Worm (Caenorhabditis elegans) whole organism, mixed stage, embryonic: ENCODE data around the gene daf-9.

Experiments
- M03D4.4 ChIP-seq: sonication (generic microtip); optimal IDR thresholded peaks from 2 replicates; lab custom pipeline; 2017; ENCODE audit warnings: mild to moderate bottlenecking, missing genetic modification characterization, missing compliant biosample characterization
- bed-3 ChIP-seq: fragments of 200-800 bp; sonication (Bioruptor generic); optimal IDR thresholded peaks from 3 replicates; lab custom pipeline; 2018; ENCODE audit warnings: mild to moderate bottlenecking, missing genetic modification characterization, moderate library complexity, missing compliant biosample characterization
- blmp-1 ChIP-seq: fragments of 150-350 bp; optimal IDR thresholded peaks from 2 replicates; lab custom pipeline; 2014; ENCODE audit warnings: missing biosample characterization, missing genetic modification characterization
- ceh-39 ChIP-seq: fragments of 150-350 bp; optimal IDR thresholded peaks from 2 replicates; lab custom pipeline; 2014; ENCODE audit warnings: missing biosample characterization, missing genetic modification characterization
- ceh-43 ChIP-seq: fragments of 200-800 bp; sonication (Bioruptor generic); optimal IDR thresholded peaks from 2 replicates; lab custom pipeline; 2018; ENCODE audit warnings: mild to moderate bottlenecking, missing genetic modification characterization, moderate library complexity, missing compliant biosample characterization
- ceh-83 ChIP-seq: fragments of 200-800 bp; sonication (Bioruptor generic); optimal IDR thresholded peaks from 2 replicates; lab custom pipeline; 2018; ENCODE audit warnings: mild to moderate bottlenecking, missing genetic modification characterization, missing compliant biosample characterization
- ces-1 ChIP-seq: fragments of 150-350 bp; optimal IDR thresholded peaks from 2 replicates; lab custom pipeline; 2014; ENCODE audit warnings: missing biosample characterization, missing genetic modification reagents, missing genetic modification characterization
- cnd-1 ChIP-seq: fragments of 200-800 bp; sonication (Bioruptor generic); optimal IDR thresholded peaks from 2 replicates; lab custom pipeline; 2018; ENCODE audit warnings: mild to moderate bottlenecking, missing genetic modification characterization, missing compliant biosample characterization
- drap-1 ChIP-seq: fragments of 200-800 bp; sonication (Bioruptor generic); optimal IDR thresholded peaks from 3 replicates; lab custom pipeline; 2018; ENCODE audit warnings: mild to moderate bottlenecking, missing genetic modification characterization, missing compliant biosample characterization
- elt-1 ChIP-seq: sonication (generic microtip); optimal IDR thresholded peaks from 2 replicates; lab custom pipeline; 2017; ENCODE audit warnings: missing genetic modification characterization, mild to moderate bottlenecking, missing compliant biosample characterization, antibody characterized with exemption, moderate library complexity, borderline replicate concordance; ENCODE audit not compliant: insufficient read depth
- elt-3 ChIP-seq: fragments of 150-350 bp; optimal IDR thresholded peaks from 2 replicates; lab custom pipeline; 2014; ENCODE audit warnings: missing biosample characterization, missing genetic modification characterization
- flh-1 ChIP-seq: fragments of 200-800 bp; sonication (Bioruptor generic); optimal IDR thresholded peaks from 2 replicates; lab custom pipeline; 2018; ENCODE audit warnings: mild to moderate bottlenecking, missing genetic modification characterization, moderate library complexity, missing compliant biosample characterization
- ham-2 ChIP-seq: fragments of 200-800 bp; sonication (Bioruptor generic); optimal IDR thresholded peaks from 2 replicates; lab custom pipeline; 2018; ENCODE audit warnings: mild to moderate bottlenecking, missing genetic modification characterization, missing compliant biosample characterization
- hlh-1 ChIP-seq: fragments of 150-350 bp; optimal IDR thresholded peaks from 2 replicates; lab custom pipeline; 2014; ENCODE audit warnings: missing biosample characterization, missing genetic modification reagents, missing genetic modification characterization
- lin-13 ChIP-seq: fragments of 150-350 bp; optimal IDR thresholded peaks from 2 replicates; lab custom pipeline; 2014; ENCODE audit warnings: missing biosample characterization, missing genetic modification characterization
- lin-32 ChIP-seq: fragments of 200-800 bp; sonication (Bioruptor generic); optimal IDR thresholded peaks from 2 replicates; lab custom pipeline; 2018; ENCODE audit warnings: mild to moderate bottlenecking, missing genetic modification characterization, missing compliant biosample characterization
- lsy-2 ChIP-seq: fragments of 150-350 bp; optimal IDR thresholded peaks from 2 replicates; lab custom pipeline; 2014; ENCODE audit warnings: missing biosample characterization, missing genetic modification characterization
- mab-5 ChIP-seq: fragments of 150-350 bp; optimal IDR thresholded peaks from 2 replicates; lab custom pipeline; 2014; ENCODE audit warnings: missing biosample characterization, missing genetic modification characterization
- mep-1 ChIP-seq: fragments of 150-350 bp; optimal IDR thresholded peaks from 2 replicates; lab custom pipeline; 2017; ENCODE audit warnings: missing biosample characterization, missing genetic modification reagents, missing genetic modification characterization, inconsistent platforms
- mls-2 ChIP-seq: sonication (generic microtip); optimal IDR thresholded peaks from 2 replicates; lab custom pipeline; 2016; ENCODE audit warnings: mild to moderate bottlenecking, missing genetic modification characterization, moderate library complexity, missing compliant biosample characterization
- nhr-12 ChIP-seq: fragments of 150-350 bp; optimal IDR thresholded peaks from 2 replicates; lab custom pipeline; 2014; ENCODE audit warnings: missing biosample characterization, missing genetic modification characterization
- nhr-2 ChIP-seq: fragments of 150-350 bp; optimal IDR thresholded peaks from 2 replicates; lab custom pipeline; 2014; ENCODE audit warnings: missing biosample characterization, missing genetic modification characterization
- nhr-237 ChIP-seq: fragments of 150-350 bp; optimal IDR thresholded peaks from 2 replicates; lab custom pipeline; 2014; ENCODE audit warnings: missing biosample characterization, missing genetic modification characterization
- nhr-28 ChIP-seq: fragments of 150-350 bp; optimal IDR thresholded peaks from 2 replicates; lab custom pipeline; 2014; ENCODE audit warnings: missing biosample characterization, missing genetic modification characterization
- nhr-76 ChIP-seq: sonication (generic microtip); optimal IDR thresholded peaks from 2 replicates; lab custom pipeline; 2017; ENCODE audit warnings: missing biosample characterization, missing genetic modification characterization
- pha-4 ChIP-seq: fragments of 150-350 bp; optimal IDR thresholded peaks from 2 replicates; lab custom pipeline; 2018; ENCODE audit warnings: missing biosample characterization, missing genetic modification reagents, missing genetic modification characterization
- sem-2 ChIP-seq: fragments of 200-800 bp; sonication (Bioruptor generic); optimal IDR thresholded peaks from 2 replicates; lab custom pipeline; 2018; ENCODE audit warnings: mild to moderate bottlenecking, missing genetic modification characterization, missing compliant biosample characterization
- snpc-4 ChIP-seq: fragments of 150-350 bp; optimal IDR thresholded peaks from 2 replicates; lab custom pipeline; 2014; ENCODE audit warnings: missing biosample characterization, missing genetic modification characterization
- sptf-1 ChIP-seq: sonication (generic microtip); optimal IDR thresholded peaks from 2 replicates; lab custom pipeline; 2017; ENCODE audit warnings: mild to moderate bottlenecking, missing genetic modification characterization, moderate library complexity, missing compliant biosample characterization
- tbx-8 ChIP-seq: fragments of 200-800 bp; sonication (Bioruptor generic); optimal IDR thresholded peaks from 2 replicates; lab custom pipeline; 2018; ENCODE audit warnings: mild to moderate bottlenecking, missing genetic modification characterization, moderate library complexity, missing compliant biosample characterization
- unc-120 ChIP-seq: sonication (generic microtip); optimal IDR thresholded peaks from 2 replicates; lab custom pipeline; 2017; ENCODE audit warnings: missing genetic modification characterization, missing compliant biosample characterization; ENCODE audit not compliant: poor library complexity, severe bottlenecking
- unc-39 ChIP-seq: fragments of 150-350 bp; optimal IDR thresholded peaks from 2 replicates; lab custom pipeline; 2014; ENCODE audit warnings: missing biosample characterization, missing genetic modification characterization
- unc-62 ChIP-seq: fragments of 150-350 bp; optimal IDR thresholded peaks from 2 replicates; lab custom pipeline; 2014; ENCODE audit warnings: missing biosample characterization, missing genetic modification reagents, missing genetic modification characterization
- zip-8 ChIP-seq: fragments of 150-350 bp; optimal IDR thresholded peaks from 2 replicates; lab custom pipeline; 2014; ENCODE audit warnings: missing biosample characterization, missing genetic modification characterization
- ztf-11 ChIP-seq: fragments of 150-350 bp; optimal IDR thresholded peaks from 2 replicates; lab custom pipeline; 2014; ENCODE audit warnings: missing biosample characterization, missing genetic modification characterization

Gene daf-9

ce11 chrX:6204696-6205232, 8.0 kb downstream of the daf-9 start, which contains the start of gene bca-1:
Gene bca-1, minus strand, starts transcription at chrX:6204746.
- TF ChIP-seq lin-32 (GFP tag; lab: Kevin White, UChicago) = no peak
- TF ChIP-seq, all 35 proteins: peak for 0

DNA sequence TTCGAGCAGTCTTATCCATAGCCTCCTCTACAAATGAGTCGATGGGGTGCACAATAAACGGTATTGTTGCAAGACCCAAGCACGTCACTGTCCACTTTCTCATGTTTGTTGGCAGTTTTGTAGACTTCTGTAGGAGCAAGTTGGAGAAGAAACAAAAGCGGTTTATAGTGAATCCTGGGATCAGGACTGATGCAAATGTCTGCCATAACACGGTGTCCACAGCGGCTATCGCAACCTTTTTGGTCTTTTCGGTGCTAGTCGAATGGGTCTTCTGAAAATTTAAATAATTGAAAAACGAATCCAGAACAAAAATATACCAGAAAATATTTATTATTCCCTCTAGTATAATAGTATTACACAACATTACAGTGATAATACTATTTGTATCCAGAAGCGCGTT, 8.6 kb downstream of the daf-9 start:
- TF ChIP-seq ceh-43 (GFP tag; lab: Kevin White, UChicago) = no peak
- no peak for TF ChIP-seq unc-62 (GFP tag; lab: Kevin White, UChicago)
- TF ChIP-seq ceh-83 (GFP tag; lab: Kevin White, UChicago) = no peak

- TF ChIP-seq elt-3 (tag; lab: Kevin White, UChicago) (no peak), tbx-8 (GFP tag; lab: Kevin White, UChicago) (no peak), hlh-1 (tag; lab: Kevin White, UChicago) (no peak), mab-5 (tag; lab: Kevin White, UChicago) (no peak), unc-39 (tag; lab: Kevin White, UChicago) (no peak), flh-1 (GFP tag; lab: Kevin White, UChicago) (no peak), lin-32 (GFP tag; lab: Kevin White, UChicago) (no peak)
These were observed 9.6 kb downstream of the daf-9 start, which contains the start of gene mtp-18 for ce11 chrX:6206305-6206704. Gene mtp-18, minus strand, starts transcription at chrX:6206405.

DNA sequence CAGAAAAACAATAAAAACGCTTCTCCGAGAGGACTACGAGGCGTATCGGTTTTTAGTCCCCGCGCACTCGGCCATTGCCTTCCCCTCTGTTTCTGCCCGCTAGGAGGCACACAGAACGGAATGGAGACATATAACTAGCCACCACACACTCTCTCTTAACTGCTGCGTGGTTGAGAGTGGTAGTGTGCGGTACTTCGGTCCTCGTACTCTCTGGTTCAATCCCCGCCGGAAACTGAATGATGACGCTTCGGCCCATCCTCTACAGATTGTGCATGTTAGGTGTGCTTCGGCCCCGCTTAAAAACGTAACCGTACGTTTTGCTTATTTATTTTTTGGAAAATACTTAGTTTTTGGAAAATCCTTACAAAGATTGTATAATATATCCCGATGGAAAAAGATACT, 11.0 kb downstream of the daf-9 start, which contains the start of gene T13C5.6:
Gene T13C5.6, minus strand, starts transcription at position 1 of the 402 bp plus-strand sequence.
- TF ChIP-seq ces-1 (peak; percentile 84), lsy-2 (peak; percentile 72), unc-62 (GFP tag; lab: Kevin White, UChicago) (peak; percentile 84), ceh-83 (GFP tag; lab: Kevin White, UChicago) (peak; percentile 97), hlh-1 (tag; lab: Kevin White, UChicago) (peak; percentile 78), cnd-1 (tag; lab: Kevin White, UChicago) (peak; percentile 98), ztf-11 (tag; lab: Kevin White, UChicago) (peak; percentile 66), snpc-4 (tag; lab: Kevin White, UChicago) (no peak), zip-8 (tag; lab: Kevin White, UChicago) (no peak), nhr-76 (tag; lab: Kevin White, UChicago) (peak; percentile 71), unc-39 (tag; lab: Kevin White, UChicago) (peak; percentile 89), mep-1 (tag; lab: Kevin White, UChicago) (peak; percentile 94), sem-2 (GFP tag; lab: Kevin White, UChicago) (peak; percentile 93), blmp-1 (tag; lab: Kevin White, UChicago) (no peak), mab-5 (tag; lab: Kevin White, UChicago) (peak; percentile 26), bed-3 (GFP tag; lab: Kevin White, UChicago) (peak; percentile 91), unc-120 (tag; lab: Kevin White, UChicago) (peak; percentile 97), nhr-12 (tag; lab: Kevin White, UChicago) (peak; percentile 64), lin-32 (GFP tag; lab: Kevin White, UChicago) (peak; percentile 96), sptf-1 (tag; lab: Kevin White, UChicago) (peak; percentile 98), tbx-8 (GFP tag; lab: Kevin White, UChicago) (peak; percentile 97), nhr-237 (peak; percentile 76), flh-1 (GFP tag; lab: Kevin White, UChicago) (peak; percentile 89), nhr-2 (tag; lab: Kevin White, UChicago) (peak; percentile 18), lin-13 (peak; percentile 90), drap-1 (GFP tag; lab: Kevin White, UChicago) (peak; percentile 99), ceh-39 (tag; lab: Kevin White, UChicago) (peak; percentile 62), M03D4.4 (peak; percentile 97), pha-4 (tag; lab: Kevin White, UChicago) (peak; percentile 95), elt-1 (tag; lab: Kevin White, UChicago) (peak; percentile 37), ham-2 (GFP tag; lab: Kevin White, UChicago) (peak; percentile 97), mls-2 (tag; lab: Kevin White, UChicago) (peak; percentile 99), ceh-43 (GFP tag; lab: Kevin White, UChicago) (peak; percentile 95), nhr-28 (tag; lab: Kevin White, UChicago) (peak; percentile 75), elt-3 (tag; lab: Kevin White, UChicago) (peak; percentile 45)
